Fruit fly (Drosophila melanogaster) ovary, adult (tissue): ENCODE results near the gene CG1387.
A peak's percentile ranks its signal among the peaks of the same experiment; 100 is the strongest.

ENCODE experiments used
- CG17801 ChIP-seq: fragments of 200-800 bp; optimal IDR thresholded peaks from 2 replicates; lab custom pipeline; 2019; ENCODE audit warnings: missing biosample characterization, mild to moderate bottlenecking, missing genetic modification characterization, moderate library complexity; ENCODE audit not compliant: partially characterized antibody

The CG1387 gene

DNA sequence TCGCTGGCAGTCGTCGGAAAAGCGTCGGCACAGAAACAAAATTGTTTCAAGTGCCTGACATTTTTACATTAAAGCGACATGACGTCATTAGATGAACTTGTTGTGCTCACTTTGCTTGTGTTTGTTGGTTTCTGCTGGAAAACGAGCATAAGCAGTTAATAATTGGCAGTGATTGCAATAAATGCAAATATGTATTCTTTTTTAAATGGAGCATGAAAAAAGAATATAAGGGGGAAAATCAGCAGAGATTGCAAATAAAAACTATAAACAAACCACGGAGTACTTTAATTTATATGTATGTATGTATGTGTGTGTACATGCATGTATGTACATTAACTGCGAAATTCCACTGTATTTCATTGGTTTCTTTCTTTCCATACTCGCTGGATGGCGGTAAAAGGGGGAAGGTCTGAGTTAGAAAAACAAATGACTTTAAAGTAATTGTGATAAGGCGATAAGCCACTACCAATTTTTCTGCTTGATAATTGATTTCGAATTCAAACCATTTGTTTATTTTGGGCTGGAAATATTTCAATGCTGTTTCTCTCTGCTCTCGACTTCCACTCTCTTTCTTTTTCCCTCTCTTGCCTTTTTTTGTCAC is 28.0 kb downstream of the CG1387 start:
- peak; percentile 53 for TF ChIP-seq CG17801 (GFP tag; lab: Kevin White, UChicago)

DNA sequence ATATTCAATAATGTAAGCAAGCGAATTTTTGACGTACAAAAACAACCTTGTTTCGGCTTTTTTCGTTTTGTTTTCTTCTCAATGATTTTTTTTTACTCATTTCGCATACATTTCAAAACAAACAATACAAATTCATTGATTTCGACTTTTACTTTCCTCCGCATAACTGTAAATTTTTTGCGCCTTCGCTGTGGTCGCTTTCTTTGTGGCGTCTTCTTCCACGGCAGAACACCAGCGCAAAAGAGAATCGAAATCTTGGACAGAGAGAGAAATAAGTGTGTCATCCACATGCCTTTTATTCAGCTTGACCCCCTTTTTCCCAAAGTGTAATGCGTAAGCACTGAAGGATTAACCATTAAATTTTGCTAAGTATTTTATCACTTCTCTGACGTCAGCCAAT is 28.8 kb downstream of the CG1387 start:
- TF ChIP-seq CG17801 (GFP tag; lab: Kevin White, UChicago), result no peak

- TF ChIP-seq CG17801 (GFP tag; lab: Kevin White, UChicago), result no peak
Observed at dm6 chrX:8415605-8416004, 30.0 kb downstream of the CG1387 start.

DNA sequence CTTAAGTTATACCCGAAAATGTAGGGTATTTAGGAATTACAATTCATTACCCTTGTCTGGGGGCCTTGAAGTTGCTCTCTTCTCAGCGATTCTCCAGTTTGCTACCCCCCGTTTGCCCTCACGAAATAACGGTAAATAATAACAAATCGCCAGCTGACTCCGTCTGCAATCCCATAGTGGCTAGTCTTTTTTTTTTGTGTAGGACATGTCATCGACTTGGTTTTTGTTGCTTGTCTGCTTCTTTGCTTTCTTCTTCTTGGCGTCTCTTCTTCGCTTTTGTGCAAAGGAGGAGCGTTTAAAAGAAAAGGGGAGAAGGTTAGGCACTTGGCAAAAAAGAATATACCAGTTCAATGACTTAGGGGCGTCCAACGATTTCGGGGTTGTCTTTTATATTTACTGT is 30.6 kb downstream of the CG1387 start:
- no peak for TF ChIP-seq CG17801 (GFP tag; lab: Kevin White, UChicago)

dm6 chrX:8416956-8417355 is 31.4 kb downstream of the CG1387 start:
- no peak for TF ChIP-seq CG17801 (GFP tag; lab: Kevin White, UChicago)

- no peak for TF ChIP-seq CG17801 (GFP tag; lab: Kevin White, UChicago)
Observed at dm6 chrX:8419534-8419933, 34.0 kb downstream of the CG1387 start.

DNA sequence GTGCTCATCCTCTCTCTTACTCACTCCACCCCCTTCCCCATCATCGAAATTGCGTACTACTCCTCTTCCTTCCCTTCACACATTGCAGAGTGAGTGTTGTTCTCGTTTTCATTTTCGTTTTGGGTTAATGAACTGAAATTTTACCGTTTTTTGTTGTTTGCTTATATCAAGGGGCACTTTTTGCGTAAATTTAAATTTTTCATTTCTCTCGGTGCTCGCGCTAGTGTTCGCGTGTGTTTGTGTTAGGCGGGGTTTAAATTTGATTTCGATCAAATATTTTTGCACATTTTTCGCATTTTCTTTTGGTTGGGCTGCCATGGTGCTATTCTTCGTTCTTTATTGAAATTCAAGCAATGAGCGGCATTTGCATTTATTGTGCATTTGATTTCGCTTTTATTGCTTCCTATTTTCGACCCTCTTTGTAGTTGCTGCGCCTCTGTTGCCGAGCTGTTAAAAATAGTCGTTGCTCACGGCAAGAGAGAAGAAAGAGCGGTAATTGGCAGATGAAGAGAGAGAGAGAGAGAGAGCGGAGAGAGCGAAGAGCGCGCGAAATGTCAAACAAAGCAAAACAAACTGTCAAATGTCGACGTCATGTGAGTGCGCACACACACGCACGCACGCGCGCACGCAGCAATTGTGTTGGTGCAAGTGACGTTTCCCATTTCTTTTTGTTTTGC is 35.3 kb downstream of the CG1387 start:
- peak; percentile 96 for TF ChIP-seq CG17801 (GFP tag; lab: Kevin White, UChicago)

dm6 chrX:8421449-8421795 is 35.8 kb downstream of the CG1387 start:
- TF ChIP-seq CG17801 (GFP tag; lab: Kevin White, UChicago), result no peak

- no peak for TF ChIP-seq CG17801 (GFP tag; lab: Kevin White, UChicago)
Observed at dm6 chrX:8422643-8423042, 37.1 kb downstream of the CG1387 start.

DNA sequence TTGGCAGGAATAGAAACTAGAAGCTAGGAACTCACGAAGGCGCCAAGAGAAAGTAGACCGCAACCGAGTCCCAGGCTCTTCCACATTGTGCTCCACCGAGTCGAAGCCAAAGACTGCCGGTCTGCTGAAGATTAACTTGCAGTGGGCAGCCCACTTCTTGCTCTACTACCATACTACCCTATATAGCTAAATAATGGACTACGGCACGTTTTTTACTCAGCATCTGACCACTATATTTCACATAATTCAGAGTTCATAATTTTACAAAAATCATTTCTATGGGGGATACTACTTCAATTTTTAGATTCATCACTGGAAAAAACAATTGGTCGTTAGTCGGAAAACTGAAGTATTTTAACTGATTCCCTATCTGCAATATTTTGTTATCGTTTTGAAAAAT is 48.1 kb downstream of the CG1387 start, which contains the start of gene CG32712:
TSS of gene CG32712 (minus strand) at position 101 of the 400 bp plus-strand sequence.
- no peak for TF ChIP-seq CG17801 (GFP tag; lab: Kevin White, UChicago)

- peak; percentile 89 for TF ChIP-seq CG17801 (GFP tag; lab: Kevin White, UChicago)
Observed at dm6 chrX:8436656-8437284, 51.2 kb downstream of the CG1387 start, which contains the start of gene CG1440. Gene CG1440 (plus strand): TSS chrX:8437057.

DNA sequence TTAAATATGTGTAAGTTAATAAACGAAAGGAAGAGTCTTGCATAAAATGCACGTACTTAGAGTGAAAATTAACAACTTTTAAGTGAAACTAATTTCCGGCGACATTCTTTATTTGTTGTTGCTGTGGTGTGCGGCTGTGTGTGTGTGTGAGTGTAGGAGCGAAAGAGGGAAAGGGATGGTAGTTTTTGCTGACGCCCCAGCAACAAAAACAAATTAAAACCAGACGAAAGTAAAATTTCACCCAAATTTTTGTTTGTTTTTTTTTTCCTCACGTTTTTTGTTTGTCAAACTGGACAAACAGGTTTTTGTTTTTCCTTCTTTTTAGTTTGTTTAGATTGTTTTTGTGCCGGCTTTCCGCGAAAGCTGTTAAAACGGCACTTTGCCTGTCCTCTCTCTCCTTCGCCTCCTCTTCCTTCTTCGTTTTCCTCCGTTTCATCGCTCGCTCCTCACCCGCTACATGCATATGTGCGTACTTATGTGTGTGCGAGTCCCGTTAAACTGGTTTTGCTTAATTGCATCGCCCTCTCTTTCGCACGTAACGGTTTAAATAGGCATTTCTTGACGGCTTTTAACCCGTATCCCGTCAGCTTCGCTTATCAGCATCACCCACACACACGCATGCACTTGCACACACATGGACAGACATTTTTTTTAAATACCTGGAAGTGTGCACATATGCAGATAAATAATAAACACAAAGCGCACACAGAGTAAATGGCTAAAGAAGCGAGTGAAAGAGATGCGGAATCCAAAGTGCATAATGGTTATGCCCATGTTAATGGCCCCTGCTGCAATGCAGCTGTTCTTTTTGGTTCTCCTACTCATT is 51.9 kb downstream of the CG1387 start, which contains the start of gene Miga:
TSS of gene Miga (minus strand) at position 536 of the 826 bp plus-strand sequence.
- peak; percentile 50 for TF ChIP-seq CG17801 (GFP tag; lab: Kevin White, UChicago)
